Fruit fly (Drosophila melanogaster) whole organism, embryonic: ENCODE data around the gene Ror.
A peak's percentile ranks its signal among the peaks of the same experiment; 100 is the strongest.

Experiments used
- Blimp-1 ChIP-seq: fragments of 200-800 bp; sonication (Bioruptor generic); optimal IDR thresholded peaks from 3 replicates; lab custom pipeline; 2018; ENCODE audit warnings: missing biosample characterization, missing genetic modification characterization, mild to moderate bottlenecking, moderate library complexity, missing genetic modification reagents
- Bteb2 ChIP-seq: fragments of 200-800 bp; sonication (Bioruptor generic); optimal IDR thresholded peaks from 2 replicates; lab custom pipeline; 2016; ENCODE audit warnings: missing biosample characterization, missing genetic modification characterization
- CG11398 ChIP-seq: fragments of 200-800 bp; sonication (Bioruptor generic); optimal IDR thresholded peaks from 2 replicates; lab custom pipeline; 2016; ENCODE audit warnings: missing biosample characterization, missing genetic modification characterization
- CG12104 ChIP-seq: fragments of 200-800 bp; sonication (Bioruptor generic); optimal IDR thresholded peaks from 3 replicates; lab custom pipeline; 2016; ENCODE audit warnings: missing biosample characterization, missing genetic modification characterization
- CG12219 ChIP-seq: fragments of 200-800 bp; sonication (Bioruptor generic); optimal IDR thresholded peaks from 3 replicates; lab custom pipeline; 2018; ENCODE audit warnings: missing biosample characterization, mild to moderate bottlenecking, missing genetic modification characterization
- CG12744 ChIP-seq: fragments of 200-800 bp; sonication (Bioruptor generic); optimal IDR thresholded peaks from 2 replicates; lab custom pipeline; 2016; ENCODE audit warnings: missing biosample characterization, missing genetic modification characterization
- CG12769 ChIP-seq: fragments of 200-800 bp; sonication (Bioruptor generic); optimal IDR thresholded peaks from 2 replicates; lab custom pipeline; 2019; ENCODE audit warnings: missing biosample characterization, mild to moderate bottlenecking, missing genetic modification characterization, moderate library complexity
- CG17802 ChIP-seq: fragments of 200-800 bp; sonication (Bioruptor generic); optimal IDR thresholded peaks from 2 replicates; lab custom pipeline; 2018; ENCODE audit warnings: missing biosample characterization, mild to moderate bottlenecking, missing genetic modification characterization, moderate library complexity
- CG30403 ChIP-seq: fragments of 200-800 bp; sonication (Bioruptor generic); optimal IDR thresholded peaks from 3 replicates; lab custom pipeline; 2016; ENCODE audit warnings: missing biosample characterization, missing genetic modification characterization
- CG31388 ChIP-seq: fragments of 200-800 bp; sonication (Bioruptor generic); optimal IDR thresholded peaks from 2 replicates; lab custom pipeline; 2016; ENCODE audit warnings: missing biosample characterization, missing genetic modification characterization
- CG3847 ChIP-seq: fragments of 200-800 bp; sonication (Bioruptor generic); IDR thresholded peaks from 2 replicates; pipeline ENCODE4 v1.3.6; 2022; ENCODE audit warnings: missing biosample characterization, missing genetic modification characterization
- CG4617 ChIP-seq: fragments of 200-800 bp; sonication (Bioruptor generic); optimal IDR thresholded peaks from 3 replicates; lab custom pipeline; 2016; ENCODE audit warnings: missing biosample characterization, missing genetic modification characterization, borderline replicate concordance
- CG6175 ChIP-seq: fragments of 200-800 bp; sonication (Bioruptor generic); IDR thresholded peaks from 3 replicates; pipeline ENCODE4 v1.3.6; 2022; ENCODE audit warnings: missing biosample characterization, missing genetic modification characterization
- CG7839 ChIP-seq: fragments of 200-800 bp; sonication (Bioruptor generic); optimal IDR thresholded peaks from 3 replicates; lab custom pipeline; 2018; ENCODE audit warnings: missing biosample characterization, mild to moderate bottlenecking, missing genetic modification characterization, moderate library complexity
- D19A ChIP-seq: fragments of 200-800 bp; optimal IDR thresholded peaks from 3 replicates; lab custom pipeline; 2019; ENCODE audit warnings: missing biosample characterization, mild to moderate bottlenecking, missing genetic modification characterization, moderate library complexity
- Dek ChIP-seq: fragments of 200-800 bp; sonication (Bioruptor generic); optimal IDR thresholded peaks from 3 replicates; lab custom pipeline; 2019; ENCODE audit warnings: missing biosample characterization, mild to moderate bottlenecking, missing genetic modification characterization, moderate library complexity
- Drgx ChIP-seq: fragments of 200-800 bp; sonication (Bioruptor generic); IDR thresholded peaks from 2 replicates; pipeline ENCODE4 v1.3.6; 2022; ENCODE audit warnings: missing biosample characterization, missing genetic modification characterization
- ERR ChIP-seq: fragments of 200-800 bp; sonication (Bioruptor generic); optimal IDR thresholded peaks from 2 replicates; lab custom pipeline; 2016; ENCODE audit warnings: missing biosample characterization, missing genetic modification characterization
- Elba2 ChIP-seq: fragments of 200-800 bp; sonication (Bioruptor generic); optimal IDR thresholded peaks from 3 replicates; lab custom pipeline; 2016; ENCODE audit warnings: missing biosample characterization, missing genetic modification characterization
- HLHmδ ChIP-seq: fragments of 200-800 bp; sonication (Bioruptor generic); optimal IDR thresholded peaks from 2 replicates; lab custom pipeline; 2018; ENCODE audit warnings: missing biosample characterization, mild to moderate bottlenecking, missing genetic modification characterization, moderate library complexity
- Hand ChIP-seq: fragments of 200-800 bp; sonication (Bioruptor generic); optimal IDR thresholded peaks from 2 replicates; lab custom pipeline; 2017; ENCODE audit warnings: mild to moderate bottlenecking, missing biosample characterization, missing genetic modification reagents, missing genetic modification characterization
- Hr3 ChIP-seq: fragments of 200-800 bp; sonication (Bioruptor generic); optimal IDR thresholded peaks from 3 replicates; lab custom pipeline; 2016; ENCODE audit warnings: missing biosample characterization, missing genetic modification characterization
- MTF-1 ChIP-seq: fragments of 200-800 bp; sonication (Bioruptor generic); optimal IDR thresholded peaks from 2 replicates; lab custom pipeline; 2018; ENCODE audit warnings: missing biosample characterization, mild to moderate bottlenecking, missing genetic modification characterization, borderline replicate concordance
- Mes4 ChIP-seq: fragments of 200-800 bp; sonication (Bioruptor generic); optimal IDR thresholded peaks from 2 replicates; lab custom pipeline; 2016; ENCODE audit warnings: missing biosample characterization, missing genetic modification characterization
- Mrtf ChIP-seq: fragments of 200-800 bp; sonication (Bioruptor generic); IDR thresholded peaks from 3 replicates; pipeline ENCODE4 v1.3.6; 2022; ENCODE audit warnings: missing biosample characterization, missing genetic modification characterization
- NC2β ChIP-seq: fragments of 200-800 bp; sonication (Bioruptor generic); optimal IDR thresholded peaks from 2 replicates; lab custom pipeline; 2016; ENCODE audit warnings: missing biosample characterization, missing genetic modification characterization
- Neu2 ChIP-seq: fragments of 200-800 bp; sonication (Bioruptor generic); optimal IDR thresholded peaks from 3 replicates; lab custom pipeline; 2016; ENCODE audit warnings: missing biosample characterization, missing genetic modification characterization, borderline replicate concordance
- Opbp ChIP-seq: fragments of 200-800 bp; sonication (Bioruptor generic); IDR thresholded peaks from 3 replicates; pipeline ENCODE4 v1.3.6; 2022; ENCODE audit warnings: missing biosample characterization, missing genetic modification characterization; ENCODE audit not compliant: partially characterized antibody
- Pdp1 ChIP-seq, 2 experiments: fragments of 200-800 bp; sonication (Bioruptor generic); optimal IDR thresholded peaks; 3 replicates each; lab custom pipeline; 2016; ENCODE audit warnings: missing biosample characterization in 2 of 2, missing genetic modification characterization in 2 of 2, mild to moderate bottlenecking in 1 of 2, moderate library complexity in 1 of 2
- Sin3A ChIP-seq: fragments of >200 bp; optimal IDR thresholded peaks from 2 replicates; lab custom pipeline; 2018
- corto ChIP-seq: fragments of 200-800 bp; sonication (Bioruptor generic); optimal IDR thresholded peaks from 2 replicates; lab custom pipeline; 2016; ENCODE audit warnings: missing biosample characterization, mild to moderate bottlenecking, missing genetic modification characterization, moderate library complexity
- crc ChIP-seq: fragments of 200-800 bp; sonication (Bioruptor generic); optimal IDR thresholded peaks from 2 replicates; lab custom pipeline; 2016; ENCODE audit warnings: missing biosample characterization, missing genetic modification characterization
- cwo ChIP-seq: fragments of 200-800 bp; sonication (Bioruptor generic); optimal IDR thresholded peaks from 3 replicates; lab custom pipeline; 2017; ENCODE audit warnings: missing biosample characterization, missing genetic modification characterization, mild to moderate bottlenecking, moderate library complexity, missing genetic modification reagents
- fu2 ChIP-seq: fragments of 200-800 bp; sonication (Bioruptor generic); optimal IDR thresholded peaks from 2 replicates; lab custom pipeline; 2016; ENCODE audit warnings: missing biosample characterization, missing genetic modification characterization
- insv ChIP-seq, 2 experiments: fragments of 200-800 bp; sonication (Bioruptor generic); optimal IDR thresholded peaks; 3 replicates each; lab custom pipeline; 2016 to 2018; ENCODE audit warnings: missing biosample characterization in 2 of 2, missing genetic modification characterization in 2 of 2
- ken ChIP-seq: fragments of 200-800 bp; sonication (Bioruptor generic); IDR thresholded peaks from 3 replicates; pipeline ENCODE4 v1.3.6; 2022; ENCODE audit warnings: missing biosample characterization, missing genetic modification characterization
- lab ChIP-seq: fragments of 200-800 bp; sonication (Bioruptor generic); optimal IDR thresholded peaks from 3 replicates; lab custom pipeline; 2017; ENCODE audit warnings: missing biosample characterization, missing genetic modification characterization, mild to moderate bottlenecking, moderate library complexity, missing genetic modification reagents
- maf-S ChIP-seq: fragments of 200-800 bp; sonication (Bioruptor generic); optimal IDR thresholded peaks from 2 replicates; lab custom pipeline; 2016; ENCODE audit warnings: missing biosample characterization, missing genetic modification characterization
- nom ChIP-seq: fragments of 200-800 bp; sonication (Bioruptor generic); optimal IDR thresholded peaks from 2 replicates; lab custom pipeline; 2017; ENCODE audit warnings: missing biosample characterization, missing genetic modification characterization, mild to moderate bottlenecking, moderate library complexity, missing genetic modification reagents
- psq ChIP-seq: fragments of 200-800 bp; sonication (Bioruptor generic); optimal IDR thresholded peaks from 2 replicates; lab custom pipeline; 2017; ENCODE audit warnings: missing biosample characterization, missing genetic modification characterization
- pzg ChIP-seq: fragments of 200-800 bp; sonication (Bioruptor generic); optimal IDR thresholded peaks from 3 replicates; lab custom pipeline; 2018; ENCODE audit warnings: missing biosample characterization, mild to moderate bottlenecking, missing genetic modification characterization, moderate library complexity
- sd ChIP-seq: fragments of 200-800 bp; sonication (Bioruptor generic); optimal IDR thresholded peaks from 3 replicates; lab custom pipeline; 2018; ENCODE audit warnings: missing biosample characterization, mild to moderate bottlenecking, missing genetic modification characterization, moderate library complexity
- sima ChIP-seq: fragments of 200-800 bp; sonication (Bioruptor generic); optimal IDR thresholded peaks from 2 replicates; lab custom pipeline; 2016; ENCODE audit warnings: missing biosample characterization, missing genetic modification characterization
- sr ChIP-seq: fragments of 200-800 bp; sonication (Bioruptor generic); IDR thresholded peaks from 3 replicates; pipeline ENCODE4 v1.3.6; 2022; ENCODE audit warnings: missing biosample characterization, missing genetic modification characterization
- tap ChIP-seq: fragments of 200-800 bp; optimal IDR thresholded peaks from 3 replicates; lab custom pipeline; 2019; ENCODE audit warnings: missing biosample characterization, mild to moderate bottlenecking, missing genetic modification characterization, moderate library complexity
- unpg ChIP-seq: fragments of 200-800 bp; sonication (Bioruptor generic); optimal IDR thresholded peaks from 3 replicates; lab custom pipeline; 2018; ENCODE audit warnings: missing biosample characterization, mild to moderate bottlenecking, missing genetic modification characterization, moderate library complexity
- vfl ChIP-seq: fragments of 200-800 bp; sonication (Bioruptor generic); optimal IDR thresholded peaks from 2 replicates; lab custom pipeline; 2016; ENCODE audit warnings: missing biosample characterization, missing genetic modification characterization
- vnd ChIP-seq: fragments of 200-800 bp; sonication (Bioruptor generic); IDR thresholded peaks from 3 replicates; pipeline ENCODE4 v1.3.6; 2022; ENCODE audit warnings: missing biosample characterization, missing genetic modification characterization; ENCODE audit not compliant: partially characterized antibody
- zen2 ChIP-seq: fragments of 200-800 bp; sonication (Bioruptor generic); IDR thresholded peaks from 3 replicates; pipeline ENCODE4 v1.3.6; 2022; ENCODE audit warnings: missing biosample characterization, missing genetic modification characterization; ENCODE audit not compliant: partially characterized antibody

Gene Ror

dm6 chr2L:10260750-10261493 is 9.3 kb downstream of the Ror start, which contains the start of gene Pten (continued):
- TF ChIP-seq insv (GFP tag; optimal IDR thresholded peaks at IDR 0.05; lab: Kevin White, UChicago) (no peak), Blimp-1 (GFP tag; lab: Kevin White, UChicago) (no peak), cwo (GFP tag; lab: Kevin White, UChicago) (no peak), CG4617 (peak; percentile 70), nom (GFP tag; lab: Kevin White, UChicago) (peak; percentile 29), MTF-1 (GFP tag; lab: Kevin White, UChicago) (no peak), Hand (GFP tag; lab: Kevin White, UChicago) (no peak), Pdp1 (GFP tag; optimal IDR thresholded peaks at IDR 0.05; lab: Kevin White, UChicago) (peak; percentile 56 to 60), ERR (peak; percentile 9), CG12104 (GFP tag; lab: Kevin White, UChicago) (peak; percentile 79), Elba2 (GFP tag; lab: Kevin White, UChicago) (peak; percentile 12), CG30403 (peak; percentile 79), NC2β (peak; percentile 57), pzg (GFP tag; lab: Kevin White, UChicago) (peak; percentile 83), HLHmδ (GFP tag; lab: Kevin White, UChicago) (no peak), vnd (GFP tag; lab: Robert Waterston, UW) (peak; percentile 85), ken (GFP tag; lab: Robert Waterston, UW) (no peak; the same call in 2 of the 3 replicates), tap (no peak), CG7839 (tag; lab: Kevin White, UChicago) (no peak), fu2 (GFP tag; lab: Kevin White, UChicago) (peak; percentile 61), CG12744 (GFP tag; lab: Kevin White, UChicago) (peak; percentile 16), maf-S (GFP tag; lab: Kevin White, UChicago) (peak; percentile 64), Opbp (GFP tag; lab: Robert Waterston, UW) (peak; percentile 91; the same call in 2 of the 3 replicates), CG17802 (peak; percentile 28), crc (GFP tag; lab: Kevin White, UChicago) (peak; percentile 46), psq (GFP tag; lab: Kevin White, UChicago) (peak; percentile 33), Mes4 (peak; percentile 57), CG31388 (GFP tag; lab: Kevin White, UChicago) (no peak), corto (GFP tag; lab: Kevin White, UChicago) (peak; percentile 12), Sin3A (lab: Kevin White, UChicago) (no peak), lab (GFP tag; lab: Kevin White, UChicago) (no peak), Hr3 (GFP tag; lab: Kevin White, UChicago) (peak; percentile 58), sr (GFP tag; lab: Robert Waterston, UW) (no peak), sima (peak; percentile 28), CG6175 (GFP tag; lab: Robert Waterston, UW) (no peak), CG12219 (GFP tag; lab: Kevin White, UChicago) (peak; percentile 27), Neu2 (GFP tag; lab: Kevin White, UChicago) (no peak), CG11398 (peak; percentile 49), D19A (tag; lab: Kevin White, UChicago) (peak; percentile 32), Mrtf (GFP tag; lab: Robert Waterston, UW) (no peak), CG12769 (tag; lab: Kevin White, UChicago) (no peak), sd (tag; lab: Kevin White, UChicago) (peak; percentile 4), unpg (GFP tag; lab: Kevin White, UChicago) (peak; percentile 41), Drgx (GFP tag; lab: Robert Waterston, UW) (no peak), Dek (tag; lab: Kevin White, UChicago) (no peak), zen2 (no peak; the same call in 2 of the 3 replicates), Bteb2 (GFP tag; lab: Kevin White, UChicago) (peak; percentile 75), CG3847 (GFP tag; lab: Robert Waterston, UW) (no peak), vfl (GFP tag; lab: Kevin White, UChicago) (no peak)
